Fruit fly (Drosophila melanogaster): ENCODE measurements around the gene chinmo.

Gene chinmo

DNA sequence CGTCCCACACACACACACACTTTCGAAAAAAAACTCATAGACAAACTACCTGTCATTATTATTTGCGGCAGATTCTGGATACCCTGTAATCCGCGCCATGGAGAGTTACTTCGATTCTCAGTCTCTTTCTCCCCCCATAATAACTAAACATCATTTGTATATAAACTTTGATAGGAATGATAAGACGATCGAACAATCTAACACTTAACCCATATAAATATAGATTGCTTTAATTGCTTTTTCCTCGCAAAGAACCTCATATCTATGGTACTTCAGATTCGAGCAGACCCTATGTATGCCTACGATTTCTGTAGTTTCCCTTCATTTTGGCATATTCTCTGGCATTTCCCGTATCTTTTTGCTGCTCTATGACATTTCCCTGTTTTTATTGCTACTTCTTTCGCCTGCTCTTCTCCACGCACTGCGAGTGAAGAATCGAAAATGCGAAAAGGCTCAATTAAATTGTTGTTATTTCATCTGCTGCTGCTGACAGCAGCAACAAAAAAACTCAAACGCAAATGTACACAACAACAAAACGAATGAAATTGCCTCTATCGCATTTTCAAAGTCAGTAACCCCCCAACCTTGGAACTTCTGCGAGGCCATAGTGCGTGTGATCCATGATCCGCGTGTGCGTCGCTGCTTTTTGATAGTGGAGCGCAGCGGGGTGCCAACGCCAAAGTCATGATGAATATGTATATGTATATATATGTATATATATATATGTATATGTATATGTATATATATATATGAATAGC is 16.8 kb upstream of the chinmo start (continued):
- TF ChIP-seq CG7745 (tag; optimal IDR thresholded peaks at IDR 0.05) (no peak), ERR (GFP tag; optimal IDR thresholded peaks at IDR 0.05) (peak; percentile 64), ftz-f1 (GFP tag; optimal IDR thresholded peaks at IDR 0.05) (peak; percentile 91), CG43689 (GFP tag; IDR thresholded peaks at IDR 0.05) (no peak), CG32772 (GFP tag; IDR thresholded peaks at IDR 0.05) (peak; percentile 46; the same call in 1 of the 2 replicates), nmo (GFP tag; optimal IDR thresholded peaks at IDR 0.05) (peak; percentile 29), onecut (GFP tag; IDR thresholded peaks at IDR 0.05) (no peak), phol (tag; optimal IDR thresholded peaks at IDR 0.05) (peak; percentile 23), fu2 (GFP tag; optimal IDR thresholded peaks at IDR 0.05) (peak; percentile 86), CG10274 (GFP tag; optimal IDR thresholded peaks at IDR 0.05) (peak; percentile 72), fd64A (GFP tag; optimal IDR thresholded peaks at IDR 0.05) (no peak), Blimp-1 (GFP tag; optimal IDR thresholded peaks at IDR 0.05) (peak; percentile 3), Mes4 (GFP tag; optimal IDR thresholded peaks at IDR 0.05) (no peak), D19A (tag; optimal IDR thresholded peaks at IDR 0.05) (no peak), H2.0 (GFP tag; IDR thresholded peaks at IDR 0.05) (peak; percentile 46; the same call in 1 of the 2 replicates), lola (GFP tag; optimal IDR thresholded peaks at IDR 0.05) (no peak), CG13624 (GFP tag; optimal IDR thresholded peaks at IDR 0.05) (peak; percentile 89), Side (GFP tag; optimal IDR thresholded peaks at IDR 0.05) (peak; percentile 73), CG3407 (GFP tag; optimal IDR thresholded peaks at IDR 0.05) (no peak), Hmr (GFP tag; optimal IDR thresholded peaks at IDR 0.05) (peak; percentile 87), Abd-B (GFP tag; optimal IDR thresholded peaks at IDR 0.05) (peak; percentile 22), bowl (GFP tag; IDR thresholded peaks at IDR 0.05) (no peak), ro (GFP tag; IDR thresholded peaks at IDR 0.05) (no peak), peb (GFP tag; IDR thresholded peaks at IDR 0.05) (no peak), nau (GFP tag; optimal IDR thresholded peaks at IDR 0.05) (peak; percentile 4), nerfin-1 (tag; optimal IDR thresholded peaks at IDR 0.05) (no peak), CG18262 (tag; optimal IDR thresholded peaks at IDR 0.05) (peak; percentile 5), CG12071 (GFP tag; optimal IDR thresholded peaks at IDR 0.05) (peak; percentile 68), HHEX (GFP tag; optimal IDR thresholded peaks at IDR 0.05) (peak; percentile 82), NK7.1 (GFP tag; optimal IDR thresholded peaks at IDR 0.05) (peak; percentile 46), Stat92E (GFP tag; optimal IDR thresholded peaks at IDR 0.05) (peak in 1 of 3 experiments; percentile 34), Poxn (GFP tag; IDR thresholded peaks at IDR 0.05) (peak; percentile 75), Dek (tag; optimal IDR thresholded peaks at IDR 0.05) (peak; percentile 76), CG10959 (GFP tag; IDR thresholded peaks at IDR 0.05) (no peak), CG15073 (GFP tag; optimal IDR thresholded peaks at IDR 0.05) (no peak), tll (GFP tag; optimal IDR thresholded peaks at IDR 0.05) (no peak), CG1832 (GFP tag; optimal IDR thresholded peaks at IDR 0.05) (no peak), Gsc (GFP tag; IDR thresholded peaks at IDR 0.05) (no peak), ranshi (GFP tag; IDR thresholded peaks at IDR 0.05) (peak; percentile 65), Oaz (GFP tag; IDR thresholded peaks at IDR 0.05) (peak; percentile 52; the same call in 1 of the 2 replicates), Ravus (GFP tag; IDR thresholded peaks at IDR 0.05) (no peak), corto (GFP tag; optimal IDR thresholded peaks at IDR 0.05) (no peak), CG31388 (GFP tag; optimal IDR thresholded peaks at IDR 0.05) (no peak), CG8388 (GFP tag; optimal IDR thresholded peaks at IDR 0.05) (no peak), Opbp (GFP tag; IDR thresholded peaks at IDR 0.05; ENCODE audit: partially characterized antibody) (no peak), CG7271 (tag; optimal IDR thresholded peaks at IDR 0.05) (no peak), HLH3B (GFP tag; IDR thresholded peaks at IDR 0.05) (0 out of 2 replicates have a peak, but pooled peaks have one; percentile 17), Antp (GFP tag; optimal IDR thresholded peaks at IDR 0.05) (peak; percentile 71), btn (GFP tag; optimal IDR thresholded peaks at IDR 0.05) (no peak)
